Fruit fly (Drosophila melanogaster) whole organism, embryonic: ENCODE measurements around the gene CG33110.

ENCODE experiments used
- Atf6 ChIP-seq: fragments of 200-800 bp; sonication (Bioruptor generic); IDR thresholded peaks from 2 replicates; pipeline ENCODE4 v1.3.6; 2022; ENCODE audit warnings: missing biosample characterization, missing genetic modification characterization
- CG10431 ChIP-seq: fragments of 200-800 bp; sonication (Bioruptor generic); optimal IDR thresholded peaks from 3 replicates; lab custom pipeline; 2018; ENCODE audit warnings: missing biosample characterization, mild to moderate bottlenecking, missing genetic modification characterization
- CG12071 ChIP-seq: fragments of 200-800 bp; sonication (Bioruptor generic); optimal IDR thresholded peaks from 3 replicates; lab custom pipeline; 2018; ENCODE audit warnings: missing biosample characterization, mild to moderate bottlenecking, missing genetic modification characterization
- CG12155 ChIP-seq: fragments of 200-800 bp; sonication (Bioruptor generic); optimal IDR thresholded peaks from 3 replicates; lab custom pipeline; 2016; ENCODE audit warnings: missing biosample characterization, missing genetic modification characterization
- CG13287 ChIP-seq: fragments of 200-800 bp; sonication (Bioruptor generic); IDR thresholded peaks from 2 replicates; pipeline ENCODE4 v1.3.6; 2022; ENCODE audit warnings: missing biosample characterization, missing genetic modification characterization; ENCODE audit not compliant: partially characterized antibody
- CG13894 ChIP-seq: fragments of 200-800 bp; sonication (Bioruptor generic); optimal IDR thresholded peaks from 3 replicates; lab custom pipeline; 2018; ENCODE audit warnings: missing biosample characterization, mild to moderate bottlenecking, missing genetic modification characterization, moderate library complexity
- CG17612 ChIP-seq: fragments of 200-800 bp; sonication (Bioruptor generic); IDR thresholded peaks from 2 replicates; pipeline ENCODE4 v1.3.6; 2022; ENCODE audit warnings: missing biosample characterization, missing genetic modification characterization
- CG18599 ChIP-seq: fragments of 200-800 bp; sonication (Bioruptor generic); optimal IDR thresholded peaks from 3 replicates; lab custom pipeline; 2017; ENCODE audit warnings: missing biosample characterization, missing genetic modification characterization, mild to moderate bottlenecking, moderate library complexity, missing genetic modification reagents
- CG2678 ChIP-seq: fragments of 200-800 bp; sonication (Bioruptor generic); optimal IDR thresholded peaks from 3 replicates; lab custom pipeline; 2019; ENCODE audit warnings: missing biosample characterization, mild to moderate bottlenecking, missing genetic modification characterization, moderate library complexity
- CG33557 ChIP-seq: fragments of 200-800 bp; sonication (Bioruptor generic); optimal IDR thresholded peaks from 2 replicates; lab custom pipeline; 2019; ENCODE audit warnings: missing biosample characterization, mild to moderate bottlenecking, missing genetic modification characterization, moderate library complexity
- CG3726 ChIP-seq: fragments of 200-800 bp; sonication (Bioruptor generic); IDR thresholded peaks from 3 replicates; pipeline ENCODE4, ENCODE4 v1.3.6; 2022; ENCODE audit warnings: missing biosample characterization, missing genetic modification characterization
- CG42726 ChIP-seq: fragments of 200-800 bp; sonication (Bioruptor generic); IDR thresholded peaks from 2 replicates; pipeline ENCODE4 v1.3.6; 2022; ENCODE audit warnings: missing biosample characterization, missing genetic modification characterization; ENCODE audit not compliant: partially characterized antibody
- CG4424 ChIP-seq: fragments of 200-800 bp; sonication (Bioruptor generic); optimal IDR thresholded peaks from 3 replicates; lab custom pipeline; 2016; ENCODE audit warnings: missing biosample characterization, missing genetic modification characterization
- CG4707 ChIP-seq: fragments of 200-800 bp; sonication (Bioruptor generic); optimal IDR thresholded peaks from 2 replicates; lab custom pipeline; 2018; ENCODE audit warnings: missing biosample characterization, mild to moderate bottlenecking, missing genetic modification characterization, moderate library complexity
- CG8281 ChIP-seq: fragments of 200-800 bp; sonication (Bioruptor generic); optimal IDR thresholded peaks from 2 replicates; lab custom pipeline; 2018; ENCODE audit warnings: missing biosample characterization, mild to moderate bottlenecking, missing genetic modification characterization, moderate library complexity
- CG8290 ChIP-seq, 3 experiments: fragments of 200-800 bp; sonication (Bioruptor generic); optimal IDR thresholded peaks; 2 replicates each; lab custom pipeline; 2016 to 2019; ENCODE audit warnings: missing biosample characterization in 3 of 3, missing genetic modification characterization in 3 of 3, mild to moderate bottlenecking in 2 of 3, moderate library complexity in 1 of 3
- CTCF ChIP-seq: fragments of 200-800 bp; sonication (Bioruptor generic); optimal IDR thresholded peaks from 2 replicates; lab custom pipeline; 2017; ENCODE audit warnings: missing biosample characterization, mild to moderate bottlenecking, missing genetic modification characterization, moderate library complexity
- D ChIP-seq, 2 experiments: fragments of 200-800 bp in 1 of 2; fragments of >200 bp in 1 of 2; sonication (Bioruptor generic) in 1 of 2; optimal IDR thresholded peaks; 2 replicates in 1 of 2; 3 replicates in 1 of 2; lab custom pipeline; 2017; ENCODE audit warnings: mild to moderate bottlenecking in 1 of 2, missing biosample characterization in 1 of 2, missing genetic modification characterization in 1 of 2, missing genetic modification reagents in 1 of 2
- H2.0 ChIP-seq: fragments of 200-800 bp; sonication (Bioruptor generic); IDR thresholded peaks from 2 replicates; pipeline ENCODE4 v1.3.6; 2022; ENCODE audit warnings: missing biosample characterization, missing genetic modification characterization
- Hmr ChIP-seq: fragments of 200-800 bp; sonication (Bioruptor generic); optimal IDR thresholded peaks from 3 replicates; lab custom pipeline; 2017; ENCODE audit warnings: mild to moderate bottlenecking, missing biosample characterization, missing genetic modification reagents, missing genetic modification characterization
- MESR4 ChIP-seq: fragments of 200-800 bp; sonication (Bioruptor generic); optimal IDR thresholded peaks from 2 replicates; lab custom pipeline; 2018; ENCODE audit warnings: missing biosample characterization, mild to moderate bottlenecking, missing genetic modification characterization, moderate library complexity
- Max ChIP-seq: fragments of 200-800 bp; sonication (Bioruptor generic); optimal IDR thresholded peaks from 2 replicates; lab custom pipeline; 2016; ENCODE audit warnings: missing biosample characterization, mild to moderate bottlenecking, missing genetic modification characterization
- Med ChIP-seq: fragments of 200-800 bp; sonication (Bioruptor generic); peaks from one replicate; lab custom pipeline; 2016; ENCODE audit warnings: missing biosample characterization, missing genetic modification characterization, mild to moderate bottlenecking, inconsistent platforms, moderate library complexity
- NFAT ChIP-seq: fragments of 200-800 bp; sonication (Bioruptor generic); IDR thresholded peaks from 2 replicates; pipeline ENCODE4 v1.3.6; 2022; ENCODE audit warnings: missing biosample characterization, missing genetic modification characterization
- Nf-YA ChIP-seq: fragments of 200-800 bp; sonication (Bioruptor generic); IDR thresholded peaks from 2 replicates; pipeline ENCODE4 v1.3.6; 2022; ENCODE audit warnings: missing biosample characterization, missing genetic modification characterization
- Ravus ChIP-seq: fragments of 200-800 bp; sonication (Bioruptor generic); IDR thresholded peaks from 2 replicates; pipeline ENCODE4 v1.3.6; 2022; ENCODE audit warnings: missing biosample characterization, missing genetic modification characterization
- Sin3A ChIP-seq: fragments of >200 bp; optimal IDR thresholded peaks from 2 replicates; lab custom pipeline; 2018
- ab ChIP-seq: fragments of 200-800 bp; sonication (Bioruptor generic); optimal IDR thresholded peaks from 2 replicates; lab custom pipeline; 2016; ENCODE audit warnings: missing biosample characterization, missing genetic modification characterization
- dimm ChIP-seq: fragments of 200-800 bp; sonication (Bioruptor generic); IDR thresholded peaks from 2 replicates; pipeline ENCODE4 v1.3.6; 2022; ENCODE audit warnings: missing biosample characterization, missing genetic modification characterization
- dmrt99B ChIP-seq: fragments of 200-800 bp; sonication (Bioruptor generic); optimal IDR thresholded peaks from 2 replicates; lab custom pipeline; 2018; ENCODE audit warnings: missing biosample characterization, mild to moderate bottlenecking, missing genetic modification characterization, moderate library complexity
- ems ChIP-seq: fragments of 200-800 bp; sonication (Bioruptor generic); optimal IDR thresholded peaks from 3 replicates; lab custom pipeline; 2016; ENCODE audit warnings: missing biosample characterization, missing genetic modification characterization
- fd96Cb ChIP-seq: fragments of 200-800 bp; sonication (Bioruptor generic); optimal IDR thresholded peaks from 2 replicates; lab custom pipeline; 2018; ENCODE audit warnings: missing biosample characterization, mild to moderate bottlenecking, missing genetic modification characterization, moderate library complexity
- hkb ChIP-seq, 2 experiments: fragments of 200-800 bp in 1 of 2; fragments of >200 bp in 1 of 2; sonication (Bioruptor generic) in 1 of 2; IDR thresholded peaks in 1 of 2; optimal IDR thresholded peaks in 1 of 2; 2 replicates each; pipeline versions ENCODE4 v1.3.6 to Lab custom; 2017 to 2022; ENCODE audit warnings: missing biosample characterization in 1 of 2, missing genetic modification characterization in 1 of 2
- jumu ChIP-seq: fragments of 200-800 bp; sonication (Bioruptor generic); optimal IDR thresholded peaks from 3 replicates; lab custom pipeline; 2016; ENCODE audit warnings: missing biosample characterization, missing genetic modification characterization
- lab ChIP-seq: fragments of 200-800 bp; sonication (Bioruptor generic); optimal IDR thresholded peaks from 3 replicates; lab custom pipeline; 2017; ENCODE audit warnings: missing biosample characterization, missing genetic modification characterization, mild to moderate bottlenecking, moderate library complexity, missing genetic modification reagents
- luna ChIP-seq: fragments of 200-800 bp; sonication (Bioruptor generic); optimal IDR thresholded peaks from 2 replicates; lab custom pipeline; 2016; ENCODE audit warnings: missing biosample characterization, missing genetic modification characterization
- p53 ChIP-seq: fragments of 200-800 bp; sonication (Bioruptor generic); optimal IDR thresholded peaks from 2 replicates; lab custom pipeline; 2016; ENCODE audit warnings: missing biosample characterization, missing genetic modification characterization
- pnt ChIP-seq: fragments of 200-800 bp; sonication (Bioruptor generic); optimal IDR thresholded peaks from 3 replicates; lab custom pipeline; 2016; ENCODE audit warnings: missing biosample characterization, missing genetic modification characterization
- sens ChIP-seq: fragments of 200-800 bp; sonication (Bioruptor generic); peaks from one replicate; lab custom pipeline; 2016; ENCODE audit warnings: missing biosample characterization, missing genetic modification characterization
- twi ChIP-seq: fragments of 200-800 bp; optimal IDR thresholded peaks from 2 replicates; lab custom pipeline; 2019; ENCODE audit warnings: missing biosample characterization, mild to moderate bottlenecking, missing genetic modification characterization, moderate library complexity
- vfl ChIP-seq: fragments of 200-800 bp; sonication (Bioruptor generic); optimal IDR thresholded peaks from 2 replicates; lab custom pipeline; 2016; ENCODE audit warnings: missing biosample characterization, missing genetic modification characterization

The CG33110 gene

DNA sequence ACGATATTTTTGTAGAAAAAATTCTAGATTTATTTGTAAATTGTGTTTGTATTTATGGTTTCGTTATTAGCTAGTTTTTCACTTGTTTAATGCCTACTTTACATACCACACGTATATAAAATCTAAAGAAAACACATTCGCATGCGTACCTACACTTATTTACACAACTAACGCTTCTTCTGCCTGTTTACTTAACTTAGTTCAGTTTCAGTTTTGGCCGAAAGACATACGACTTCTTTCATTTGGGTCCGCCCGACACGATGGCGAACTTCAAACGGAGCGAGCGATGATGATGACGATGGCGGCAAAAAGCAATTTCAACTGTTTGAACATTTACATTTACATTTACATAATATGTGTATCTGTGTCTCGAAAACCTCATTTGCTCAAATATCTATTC, 11.6 kb upstream of the CG33110 start:
- TF ChIP-seq Hmr = peak; percentile 24
- TF ChIP-seq ems (GFP tag; lab: Kevin White, UChicago) = no peak
- no peak for TF ChIP-seq CG12155 (GFP tag; lab: Kevin White, UChicago)
- TF ChIP-seq jumu (GFP tag; lab: Kevin White, UChicago) = no peak
- no peak for TF ChIP-seq CG8281
- TF ChIP-seq lab (GFP tag; lab: Kevin White, UChicago) = peak; percentile 7
- TF ChIP-seq dmrt99B (tag; lab: Kevin White, UChicago) = no peak
- TF ChIP-seq Sin3A (lab: Kevin White, UChicago) = no peak
- TF ChIP-seq twi (tag; lab: Kevin White, UChicago) = no peak
- TF ChIP-seq ab = no peak
- no peak for TF ChIP-seq fd96Cb
- TF ChIP-seq Ravus (GFP tag; lab: Robert Waterston, UW) = no peak
- no peak for TF ChIP-seq CG42726 (GFP tag; lab: Robert Waterston, UW)
- no peak for TF ChIP-seq CG18599 (GFP tag; lab: Kevin White, UChicago)
- TF ChIP-seq CG13894 (tag; lab: Kevin White, UChicago) = peak; percentile 9
- TF ChIP-seq CG33557 (GFP tag; lab: Kevin White, UChicago) = no peak
- TF ChIP-seq CG8290 (GFP tag; optimal IDR thresholded peaks at IDR 0.05; lab: Kevin White, UChicago) = no peak
- TF ChIP-seq CG8290 (tag; optimal IDR thresholded peaks at IDR 0.05; lab: Kevin White, UChicago) = peak in 1 of 2 experiments; percentile 8
- TF ChIP-seq p53 (GFP tag; lab: Kevin White, UChicago) = no peak
- peak; percentile 8 for TF ChIP-seq CG2678 (tag; lab: Kevin White, UChicago)
- no peak for TF ChIP-seq CG4424 (GFP tag; lab: Kevin White, UChicago)
- TF ChIP-seq NFAT (GFP tag; lab: Robert Waterston, UW) = no peak
- no peak for TF ChIP-seq CG13287 (GFP tag; lab: Robert Waterston, UW)
- TF ChIP-seq dimm = no peak
- no peak for TF ChIP-seq H2.0 (GFP tag; lab: Robert Waterston, UW)
- TF ChIP-seq CG3726 (GFP tag; lab: Robert Waterston, UW) = no peak
- TF ChIP-seq Med = no peak
- peak; percentile 60 for TF ChIP-seq sens (GFP tag; lab: Kevin White, UChicago)
- no peak for TF ChIP-seq Nf-YA (GFP tag; lab: Robert Waterston, UW)
- TF ChIP-seq CG4707 (GFP tag; lab: Kevin White, UChicago) = no peak
- no peak for TF ChIP-seq CG10431 (GFP tag; lab: Kevin White, UChicago)
- no peak for TF ChIP-seq hkb (optimal IDR thresholded peaks at IDR 0.05; lab: Kevin White, UChicago)
- no peak for TF ChIP-seq hkb (GFP tag; IDR thresholded peaks at IDR 0.05; lab: Robert Waterston, UW)
- TF ChIP-seq vfl (GFP tag; lab: Kevin White, UChicago) = no peak
- TF ChIP-seq Atf6 (GFP tag; lab: Robert Waterston, UW) = peak; percentile 53; the same call in 1 of the 2 replicates
- TF ChIP-seq CG17612 = no peak
- TF ChIP-seq MESR4 (GFP tag; lab: Kevin White, UChicago) = no peak
- no peak for TF ChIP-seq D (optimal IDR thresholded peaks at IDR 0.05; lab: Kevin White, UChicago)
- TF ChIP-seq D (GFP tag; optimal IDR thresholded peaks at IDR 0.05; lab: Kevin White, UChicago) = no peak
- no peak for TF ChIP-seq CTCF (GFP tag; lab: Kevin White, UChicago)
- TF ChIP-seq pnt (GFP tag; lab: Kevin White, UChicago) = no peak
- TF ChIP-seq luna (GFP tag; lab: Kevin White, UChicago) = no peak
- no peak for TF ChIP-seq Max
- no peak for TF ChIP-seq CG12071 (GFP tag; lab: Kevin White, UChicago)
